Worm (Caenorhabditis elegans): ENCODE measurements around the gene gphr-1.

gphr-1 gene

DNA sequence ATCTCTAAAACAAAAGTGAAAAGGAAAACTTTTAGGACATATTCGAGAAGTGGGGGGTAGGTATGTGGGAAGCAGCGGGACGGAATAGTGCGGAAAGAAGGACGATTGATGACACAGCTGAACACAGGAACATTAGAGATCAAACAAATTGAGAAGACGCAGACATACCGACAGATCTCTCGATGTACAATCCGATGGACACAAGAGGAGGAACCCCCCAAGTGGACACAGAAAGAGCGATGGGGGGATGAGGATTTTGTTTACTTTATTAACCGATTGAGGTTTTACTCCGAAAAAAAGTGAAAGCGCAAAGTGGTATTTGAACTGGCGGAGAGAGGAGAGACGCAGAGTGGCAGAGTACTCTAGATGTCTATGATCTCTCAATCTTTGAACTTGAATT lies 40.7 kb upstream of the gphr-1 start (continued):
- TF ChIP-seq ceh-9 (tag; optimal IDR thresholded peaks at IDR 0.05) (no peak), pha-2 (tag; optimal IDR thresholded peaks at IDR 0.05) (no peak), sox-2 (GFP tag; IDR thresholded peaks at IDR 0.05) (no peak), fax-1 (tag; optimal IDR thresholded peaks at IDR 0.05) (no peak), C38D4.7 (GFP tag; optimal IDR thresholded peaks at IDR 0.05) (no peak), ceh-48 (tag; optimal IDR thresholded peaks at IDR 0.05) (no peak), gmeb-2 (tag; optimal IDR thresholded peaks at IDR 0.05) (no peak), elt-2 (tag; optimal IDR thresholded peaks at IDR 0.05) (no peak), ceh-22 (tag; optimal IDR thresholded peaks at IDR 0.05) (no peak), pha-4 (tag; optimal IDR thresholded peaks at IDR 0.05) (no peak), hlh-6 (tag; optimal IDR thresholded peaks at IDR 0.05) (no peak), ceh-45 (GFP tag; IDR thresholded peaks at IDR 0.05) (no peak)

DNA sequence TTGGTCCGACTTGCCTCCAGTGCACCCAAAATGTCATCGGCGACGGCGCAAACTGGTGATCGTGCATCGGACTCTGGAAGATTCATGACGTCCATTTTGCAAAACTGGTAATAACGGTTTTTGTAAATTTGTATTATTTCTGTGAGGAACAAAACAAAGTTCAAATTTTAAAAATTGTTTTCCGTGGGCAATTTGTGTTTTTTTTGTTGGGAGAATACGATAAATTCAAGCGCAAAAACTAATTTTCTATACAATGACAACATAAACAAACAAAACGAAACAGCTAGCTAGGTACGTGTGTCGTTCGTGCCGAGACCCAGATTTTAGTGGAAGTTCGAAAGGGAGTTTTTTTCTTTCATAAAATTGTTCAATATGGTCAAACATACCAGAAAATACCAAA lies 35.9 kb upstream of the gphr-1 start, which contains the start of gene Y75B8A.10:
Gene Y75B8A.10 (minus strand): TSS at position 101 of the 400 bp plus-strand sequence.
- TF ChIP-seq lin-11 (tag; optimal IDR thresholded peaks at IDR 0.05) (no peak), hlh-13 (GFP tag; optimal IDR thresholded peaks at IDR 0.05) (no peak), dve-1 (tag; optimal IDR thresholded peaks at IDR 0.05) (no peak), tbx-2 (tag; optimal IDR thresholded peaks at IDR 0.05) (no peak), pqm-1 (tag; optimal IDR thresholded peaks at IDR 0.05) (no peak), ceh-14 (tag; optimal IDR thresholded peaks at IDR 0.05) (no peak), pha-2 (tag; optimal IDR thresholded peaks at IDR 0.05) (no peak), unc-3 (GFP tag; conservative IDR thresholded peaks at IDR 0.05) (no peak), unc-3 (tag; optimal IDR thresholded peaks at IDR 0.05) (no peak), C38D4.7 (GFP tag; optimal IDR thresholded peaks at IDR 0.05) (no peak), sdc-2 (tag; optimal IDR thresholded peaks at IDR 0.05) (no peak), lim-6 (tag; optimal IDR thresholded peaks at IDR 0.05) (no peak), ahr-1 (tag; optimal IDR thresholded peaks at IDR 0.05) (no peak), ceh-34 (tag; optimal IDR thresholded peaks at IDR 0.05) (no peak), hlh-15 (tag; optimal IDR thresholded peaks at IDR 0.05) (no peak), rnt-1 (tag; optimal IDR thresholded peaks at IDR 0.05) (no peak), mec-3 (tag; optimal IDR thresholded peaks at IDR 0.05; ENCODE audit: borderline replicate concordance) (no peak)

ce11 chrIII:12186111-12186510 lies 32.7 kb upstream of the gphr-1 start, which contains the start of gene lury-1:
TSS of gene lury-1 (plus strand) at chrIII:12186411.
- TF ChIP-seq F13H6.1 (tag; optimal IDR thresholded peaks at IDR 0.05) (no peak), elt-4 (tag; optimal IDR thresholded peaks at IDR 0.05) (no peak), ets-4 (tag; optimal IDR thresholded peaks at IDR 0.05) (no peak), ceh-24 (tag; optimal IDR thresholded peaks at IDR 0.05) (no peak), npax-4 (tag; optimal IDR thresholded peaks at IDR 0.05) (no peak), unc-42 (tag; optimal IDR thresholded peaks at IDR 0.05) (no peak), che-1 (tag; optimal IDR thresholded peaks at IDR 0.05) (no peak), nhr-11 (tag; optimal IDR thresholded peaks at IDR 0.05) (no peak), pros-1 (tag; optimal IDR thresholded peaks at IDR 0.05) (no peak), Y22D7AL.16 (tag; optimal IDR thresholded peaks at IDR 0.05) (no peak), ceh-2 (tag; optimal IDR thresholded peaks at IDR 0.05) (no peak), pha-4 (tag; optimal IDR thresholded peaks at IDR 0.05) (no peak), hlh-6 (tag; optimal IDR thresholded peaks at IDR 0.05) (no peak), unc-55 (GFP tag; optimal IDR thresholded peaks at IDR 0.05) (no peak), ttx-3 (tag; optimal IDR thresholded peaks at IDR 0.05) (no peak), sdc-2 (tag; optimal IDR thresholded peaks at IDR 0.05) (no peak), hlh-15 (tag; optimal IDR thresholded peaks at IDR 0.05) (no peak)

DNA sequence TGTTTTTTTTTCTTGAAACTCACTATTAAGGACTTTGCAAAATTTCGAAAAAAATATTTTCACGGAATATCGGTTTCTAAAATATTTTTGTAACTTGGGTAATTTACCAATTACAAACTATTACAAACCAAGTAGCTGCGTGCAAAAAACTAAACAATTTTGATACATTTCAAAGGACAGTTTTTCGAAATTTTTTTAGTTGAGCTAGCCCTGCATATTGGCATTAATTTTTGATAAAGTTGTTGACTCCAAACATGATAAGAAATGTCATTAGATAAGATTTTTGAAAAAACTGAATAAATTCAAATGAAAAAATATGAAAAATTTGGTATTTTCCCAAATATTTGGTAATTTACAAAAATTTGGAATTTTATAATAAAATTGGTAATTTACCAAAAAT lies 30.6 kb upstream of the gphr-1 start:
- TF ChIP-seq nhr-232 (tag; optimal IDR thresholded peaks at IDR 0.05) (no peak), ceh-19 (GFP tag; optimal IDR thresholded peaks at IDR 0.05) (no peak), sox-4 (tag; optimal IDR thresholded peaks at IDR 0.05) (no peak), hlh-15 (tag; optimal IDR thresholded peaks at IDR 0.05) (no peak), dve-1 (tag; optimal IDR thresholded peaks at IDR 0.05) (no peak), unc-55 (GFP tag; optimal IDR thresholded peaks at IDR 0.05) (no peak), K09A11.1 (tag; optimal IDR thresholded peaks at IDR 0.05; ENCODE audit: insufficient read depth) (no peak), sox-2 (GFP tag; IDR thresholded peaks at IDR 0.05) (no peak), hlh-6 (tag; optimal IDR thresholded peaks at IDR 0.05) (no peak), ceh-22 (tag; optimal IDR thresholded peaks at IDR 0.05) (no peak), ceh-18 (tag; optimal IDR thresholded peaks at IDR 0.05) (no peak), T23F11.4 (GFP tag; optimal IDR thresholded peaks at IDR 0.05) (no peak), tbx-7 (tag; optimal IDR thresholded peaks at IDR 0.05) (no peak)

All from whole organism, late embryonic.